Fruit fly (Drosophila melanogaster): ENCODE data around the gene CG17075.

The CG17075 gene

dm6 chr2L:298285-298644 is 31.0 kb upstream of the CG17075 start (continued):
- TF ChIP-seq Scr (GFP tag; IDR thresholded peaks at IDR 0.05; ENCODE audit: partially characterized antibody) (no peak), otp (GFP tag; IDR thresholded peaks at IDR 0.05) (no peak), Drgx (GFP tag; IDR thresholded peaks at IDR 0.05) (no peak), CG13894 (tag; optimal IDR thresholded peaks at IDR 0.05) (peak; percentile 65), Mes4 (GFP tag; optimal IDR thresholded peaks at IDR 0.05) (no peak), ase (GFP tag; IDR thresholded peaks at IDR 0.05) (no peak), lbe (GFP tag; optimal IDR thresholded peaks at IDR 0.05) (no peak), sens-2 (GFP tag; IDR thresholded peaks at IDR 0.05) (no peak), CG4404 (GFP tag; IDR thresholded peaks at IDR 0.05) (no peak), Med (GFP tag) (peak; percentile 30), vnd (GFP tag; IDR thresholded peaks at IDR 0.05; ENCODE audit: partially characterized antibody) (no peak), CG14014 (GFP tag; IDR thresholded peaks at IDR 0.05) (no peak), CG11504 (tag; optimal IDR thresholded peaks at IDR 0.05) (no peak), sob (GFP tag; IDR thresholded peaks at IDR 0.05) (no peak), wdn (GFP tag; IDR thresholded peaks at IDR 0.05) (no peak), CG12104 (GFP tag; optimal IDR thresholded peaks at IDR 0.05) (no peak), fd3F (GFP tag; optimal IDR thresholded peaks at IDR 0.05) (no peak), CG30431 (GFP tag; optimal IDR thresholded peaks at IDR 0.05) (no peak), H2.0 (GFP tag; IDR thresholded peaks at IDR 0.05) (no peak), Ets97D (GFP tag; optimal IDR thresholded peaks at IDR 0.05) (no peak), CG12769 (tag; optimal IDR thresholded peaks at IDR 0.05) (peak; percentile 50), CG7357 (GFP tag; IDR thresholded peaks at IDR 0.05) (no peak), CG10462 (GFP tag; optimal IDR thresholded peaks at IDR 0.05) (no peak), stc (GFP tag; IDR thresholded peaks at IDR 0.05) (no peak), CG42726 (GFP tag; IDR thresholded peaks at IDR 0.05; ENCODE audit: partially characterized antibody) (no peak), gcm (GFP tag; optimal IDR thresholded peaks at IDR 0.05) (no peak), CG9797 (GFP tag; optimal IDR thresholded peaks at IDR 0.05) (no peak), chm (GFP tag; IDR thresholded peaks at IDR 0.05) (0 out of 2 replicates have a peak, but pooled peaks have one; percentile 37), Ptx1 (GFP tag; IDR thresholded peaks at IDR 0.05) (no peak), CG14441 (GFP tag; IDR thresholded peaks at IDR 0.05) (no peak), CG9609 (GFP tag; optimal IDR thresholded peaks at IDR 0.05) (no peak), CG18476 (GFP tag; optimal IDR thresholded peaks at IDR 0.05) (no peak), CG6654 (GFP tag; optimal IDR thresholded peaks at IDR 0.05) (no peak), ab (GFP tag; optimal IDR thresholded peaks at IDR 0.05) (no peak), pfk (GFP tag; optimal IDR thresholded peaks at IDR 0.05) (peak; percentile 9), Atf6 (GFP tag; IDR thresholded peaks at IDR 0.05) (no peak), ind (GFP tag; optimal IDR thresholded peaks at IDR 0.05) (no peak), zen (tag; optimal IDR thresholded peaks at IDR 0.05) (no peak), ttk (GFP tag; IDR thresholded peaks at IDR 0.05) (no peak), gro (GFP tag; optimal IDR thresholded peaks at IDR 0.05) (no peak), esg (GFP tag; conservative IDR thresholded peaks at IDR 0.05) (no peak), nerfin-2 (GFP tag; IDR thresholded peaks at IDR 0.05; ENCODE audit: partially characterized antibody) (no peak), Deaf1 (tag; optimal IDR thresholded peaks at IDR 0.05) (peak; percentile 79), Antp (GFP tag; optimal IDR thresholded peaks at IDR 0.05) (no peak), CG13123 (GFP tag; optimal IDR thresholded peaks at IDR 0.05) (no peak), CG11696 (GFP tag; IDR thresholded peaks at IDR 0.05) (no peak), CG34224 (GFP tag; IDR thresholded peaks at IDR 0.05; ENCODE audit: partially characterized antibody) (no peak), dati (GFP tag; IDR thresholded peaks at IDR 0.05) (no peak), CG10543 (GFP tag; optimal IDR thresholded peaks at IDR 0.05) (peak; percentile 63), Dp (GFP tag; optimal IDR thresholded peaks at IDR 0.05) (no peak), CG1602 (GFP tag; optimal IDR thresholded peaks at IDR 0.05) (no peak), scrt (GFP tag; optimal IDR thresholded peaks at IDR 0.05) (peak; percentile 3), CG4707 (GFP tag; optimal IDR thresholded peaks at IDR 0.05) (no peak)
